Worm (Caenorhabditis elegans) whole organism, young adult: ENCODE measurements around the gene ech-6.

Source experiments
- C17E4.6 ChIP-seq: fragments of 200-800 bp; sonication (Bioruptor generic); IDR thresholded peaks from 2 replicates; pipeline ENCODE4 v1.3.6; 2022; ENCODE audit warnings: missing genetic modification reagents, missing genetic modification characterization, missing compliant biosample characterization
- D2030.7 ChIP-seq: fragments of 200-800 bp; sonication (Bioruptor generic); IDR thresholded peaks from 2 replicates; pipeline ENCODE4 v1.3.6; 2022; ENCODE audit warnings: missing genetic modification reagents, missing genetic modification characterization, missing compliant biosample characterization
- F23B12.7 ChIP-seq: sonication (generic microtip); optimal IDR thresholded peaks from 2 replicates; lab custom pipeline; 2017; ENCODE audit warnings: missing genetic modification characterization, mild to moderate bottlenecking, missing compliant biosample characterization, antibody characterized with exemption, moderate library complexity; ENCODE audit not compliant: insufficient read depth
- F37B4.10 ChIP-seq: fragments of 200-800 bp; sonication (Bioruptor generic); IDR thresholded peaks from 2 replicates; pipeline ENCODE4 v1.3.6; 2022; ENCODE audit warnings: missing genetic modification characterization, missing compliant biosample characterization
- F55B11.4 ChIP-seq: sonication (generic microtip); optimal IDR thresholded peaks from 2 replicates; lab custom pipeline; 2016; ENCODE audit warnings: missing compliant biosample characterization, missing genetic modification characterization, borderline replicate concordance; ENCODE audit not compliant: insufficient read depth
- T26A5.8 ChIP-seq: sonication (generic microtip); optimal IDR thresholded peaks from 2 replicates; lab custom pipeline; 2016; ENCODE audit warnings: missing genetic modification characterization, missing compliant biosample characterization
- Y56A3A.18 ChIP-seq: fragments of 200-800 bp; sonication (Bioruptor generic); IDR thresholded peaks from 2 replicates; pipeline ENCODE4 v1.3.6; 2022; ENCODE audit warnings: missing genetic modification reagents, missing genetic modification characterization, missing compliant biosample characterization
- Y95B8A.8 ChIP-seq: fragments of 200-800 bp; sonication (Bioruptor generic); IDR thresholded peaks from 2 replicates; pipeline ENCODE4 v1.3.6; 2022; ENCODE audit warnings: missing genetic modification reagents, missing genetic modification characterization, missing compliant biosample characterization
- ZK185.1 ChIP-seq: sonication (generic microtip); optimal IDR thresholded peaks from 2 replicates; lab custom pipeline; 2016; ENCODE audit warnings: mild to moderate bottlenecking, missing genetic modification characterization, missing compliant biosample characterization; ENCODE audit not compliant: poor library complexity, severe bottlenecking
- ama-1 ChIP-seq, 3 experiments: fragments of 150-350 bp in 1 of 3; sonication (generic microtip) in 2 of 3; optimal IDR thresholded peaks; 2 replicates each; lab custom pipeline; 2014 to 2018; ENCODE audit warnings: missing biosample characterization in 2 of 3, missing genetic modification characterization in 2 of 3, missing genetic modification reagents in 2 of 3
- bed-2 ChIP-seq: fragments of 200-800 bp; sonication (Bioruptor generic); IDR thresholded peaks from 2 replicates; pipeline ENCODE4 v1.3.6; 2022; ENCODE audit warnings: missing genetic modification reagents, missing genetic modification characterization, missing compliant biosample characterization
- cebp-1 ChIP-seq, 2 experiments: fragments of 200-800 bp in 1 of 2; sonication (Bioruptor generic) in 1 of 2; sonication (generic microtip) in 1 of 2; IDR thresholded peaks in 1 of 2; optimal IDR thresholded peaks in 1 of 2; 2 replicates each; pipeline versions ENCODE4 v1.3.6 to Lab custom; 2017 to 2022; ENCODE audit warnings: missing compliant biosample characterization in 2 of 2, missing genetic modification characterization in 2 of 2, mild to moderate bottlenecking in 1 of 2, missing genetic modification reagents in 1 of 2, moderate library complexity in 1 of 2
- ceh-58 ChIP-seq: fragments of 200-800 bp; sonication (Bioruptor generic); IDR thresholded peaks from 2 replicates; pipeline ENCODE4 v1.3.6; 2022; ENCODE audit warnings: missing genetic modification characterization, missing compliant biosample characterization
- ceh-79 ChIP-seq: sonication (generic microtip); optimal IDR thresholded peaks from 2 replicates; lab custom pipeline; 2017; ENCODE audit warnings: mild to moderate bottlenecking, missing genetic modification characterization, missing compliant biosample characterization
- chd-7 ChIP-seq: sonication (generic microtip); optimal IDR thresholded peaks from 2 replicates; lab custom pipeline; 2016; ENCODE audit warnings: mild to moderate bottlenecking, missing genetic modification characterization, moderate library complexity, missing compliant biosample characterization
- dpff-1 ChIP-seq: sonication (generic microtip); optimal IDR thresholded peaks from 2 replicates; lab custom pipeline; 2017; ENCODE audit warnings: mild to moderate bottlenecking, missing genetic modification characterization, missing compliant biosample characterization
- dpl-1 ChIP-seq: fragments of 150-350 bp; optimal IDR thresholded peaks from 2 replicates; lab custom pipeline; 2014; ENCODE audit warnings: missing biosample characterization, missing genetic modification reagents, missing genetic modification characterization
- egl-44 ChIP-seq: fragments of 200-800 bp; sonication (Bioruptor generic); IDR thresholded peaks from 2 replicates; pipeline ENCODE4 v1.3.6; 2022; ENCODE audit warnings: missing genetic modification reagents, missing genetic modification characterization, missing compliant biosample characterization
- hrde-1 ChIP-seq: sonication (generic microtip); optimal IDR thresholded peaks from 2 replicates; lab custom pipeline; 2016; ENCODE audit warnings: missing genetic modification characterization, mild to moderate bottlenecking, missing compliant biosample characterization, moderate library complexity, missing genotype, missing genetic modification reagents, borderline replicate concordance
- hsf-1 ChIP-seq: fragments of 200-800 bp; sonication (Bioruptor generic); IDR thresholded peaks from 2 replicates; pipeline ENCODE4 v1.3.6; 2022; ENCODE audit warnings: missing genetic modification reagents, missing genetic modification characterization, missing compliant biosample characterization
- let-607 ChIP-seq, 2 experiments: fragments of 200-800 bp in 1 of 2; sonication (Bioruptor generic) in 1 of 2; sonication (generic microtip) in 1 of 2; optimal IDR thresholded peaks; 2 replicates each; lab custom pipeline; 2016 to 2018; ENCODE audit warnings: mild to moderate bottlenecking in 2 of 2, missing compliant biosample characterization in 2 of 2, missing genetic modification characterization in 2 of 2, moderate library complexity in 2 of 2, missing genotype in 1 of 2
- lin-54 ChIP-seq: fragments of 200-800 bp; sonication (Bioruptor generic); optimal IDR thresholded peaks from 2 replicates; lab custom pipeline; 2018; ENCODE audit warnings: mild to moderate bottlenecking, missing genetic modification characterization, missing compliant biosample characterization
- lir-1 ChIP-seq: fragments of 200-800 bp; sonication (Bioruptor generic); conservative IDR thresholded peaks from 2 replicates; pipeline ENCODE4 v1.3.6; 2022; ENCODE audit warnings: missing genetic modification reagents, missing genetic modification characterization, missing compliant biosample characterization
- madf-10 ChIP-seq: sonication (generic microtip); optimal IDR thresholded peaks from 2 replicates; lab custom pipeline; 2016; ENCODE audit warnings: mild to moderate bottlenecking, missing genetic modification characterization, missing compliant biosample characterization
- madf-3 ChIP-seq: fragments of 200-800 bp; sonication (Bioruptor generic); IDR thresholded peaks from 2 replicates; pipeline ENCODE4 v1.3.6; 2022; ENCODE audit warnings: missing genetic modification reagents, missing genetic modification characterization, missing compliant biosample characterization
- mcd-1 ChIP-seq: fragments of 200-800 bp; sonication (Bioruptor generic); IDR thresholded peaks from 2 replicates; pipeline ENCODE4 v1.3.6; 2022; ENCODE audit warnings: missing genetic modification reagents, missing genetic modification characterization, missing compliant biosample characterization
- nfya-2 ChIP-seq: fragments of 200-800 bp; sonication (Bioruptor generic); IDR thresholded peaks from 2 replicates; pipeline ENCODE4 v1.3.6; 2022; ENCODE audit warnings: missing genetic modification reagents, missing genetic modification characterization, missing compliant biosample characterization
- nhr-120 ChIP-seq: fragments of 200-800 bp; sonication (Bioruptor generic); IDR thresholded peaks from 2 replicates; pipeline ENCODE4 v1.3.6; 2022; ENCODE audit warnings: missing genetic modification characterization, missing compliant biosample characterization
- nhr-90 ChIP-seq: sonication (generic microtip); optimal IDR thresholded peaks from 2 replicates; lab custom pipeline; 2016; ENCODE audit warnings: missing genotype, mild to moderate bottlenecking, missing genetic modification characterization, missing compliant biosample characterization
- pbrm-1 ChIP-seq: fragments of 200-800 bp; sonication (Bioruptor generic); IDR thresholded peaks from 2 replicates; pipeline ENCODE4 v1.3.6; 2022; ENCODE audit warnings: missing genetic modification reagents, missing genetic modification characterization, missing compliant biosample characterization
- rec-8 ChIP-seq, 2 experiments: sonication (generic microtip); optimal IDR thresholded peaks; 2 replicates each; lab custom pipeline; 2016; ENCODE audit warnings: mild to moderate bottlenecking in 2 of 2, missing genetic modification characterization in 2 of 2, missing genetic modification reagents in 2 of 2, missing genotype in 2 of 2, missing biosample characterization in 1 of 2, missing compliant biosample characterization in 1 of 2, moderate library complexity in 1 of 2
- snpc-4 ChIP-seq, 5 experiments: fragments of 150-350 bp in 1 of 5; sonication (generic microtip) in 4 of 5; optimal IDR thresholded peaks; 2 replicates each; lab custom pipeline; 2014 to 2018; ENCODE audit warnings: missing genetic modification characterization in 5 of 5, missing biosample characterization in 3 of 5, antibody characterized with exemption in 2 of 5, mild to moderate bottlenecking in 2 of 5, missing compliant biosample characterization in 2 of 5, missing genotype in 2 of 5, moderate library complexity in 2 of 5, missing genetic modification reagents in 1 of 5
- somi-1 ChIP-seq: fragments of 200-800 bp; sonication (Bioruptor generic); optimal IDR thresholded peaks from 2 replicates; lab custom pipeline; 2018; ENCODE audit warnings: mild to moderate bottlenecking, missing genetic modification characterization, missing compliant biosample characterization
- tbp1 ChIP-seq: fragments of 200-800 bp; sonication (Bioruptor generic); optimal IDR thresholded peaks from 2 replicates; lab custom pipeline; 2018; ENCODE audit warnings: mild to moderate bottlenecking, missing genetic modification characterization, missing compliant biosample characterization
- tbx-9 ChIP-seq: sonication (generic microtip); optimal IDR thresholded peaks from 2 replicates; lab custom pipeline; 2016; ENCODE audit warnings: borderline replicate concordance, missing genetic modification characterization, inconsistent platforms, missing compliant biosample characterization
- unc-62 ChIP-seq: fragments of 150-350 bp; optimal IDR thresholded peaks from 2 replicates; lab custom pipeline; 2014; ENCODE audit warnings: missing biosample characterization, missing genetic modification reagents, missing genetic modification characterization
- zfh-2 ChIP-seq: fragments of 200-800 bp; sonication (Bioruptor generic); conservative IDR thresholded peaks from 2 replicates; pipeline ENCODE4 v1.3.6; 2022; ENCODE audit warnings: missing genetic modification reagents, missing genetic modification characterization, missing compliant biosample characterization
- zim-3 ChIP-seq: sonication (generic microtip); optimal IDR thresholded peaks from 2 replicates; lab custom pipeline; 2017; ENCODE audit warnings: mild to moderate bottlenecking, missing genetic modification characterization, moderate library complexity, missing compliant biosample characterization
- ztf-3 ChIP-seq: fragments of 200-800 bp; sonication (Bioruptor generic); optimal IDR thresholded peaks from 2 replicates; lab custom pipeline; 2018; ENCODE audit warnings: mild to moderate bottlenecking, missing genetic modification characterization, missing compliant biosample characterization
- ztf-6 ChIP-seq: fragments of 200-800 bp; sonication (Bioruptor generic); IDR thresholded peaks from 2 replicates; pipeline ENCODE4 v1.3.6; 2022; ENCODE audit warnings: missing genetic modification reagents, missing genetic modification characterization, missing compliant biosample characterization

The ech-6 gene

ce11 chrIII:9783133-9783590 is 30.5 kb upstream of the ech-6 start (continued):
- TF ChIP-seq zim-3 (tag; lab: Kevin White, UChicago) (no peak), tbp1 (GFP tag; lab: Kevin White, UChicago) (peak; percentile 4), unc-62 (no peak), tbx-9 (tag; lab: Kevin White, UChicago) (no peak), ceh-58 (GFP tag; lab: Robert Waterston, UW) (0 out of 2 replicates have a peak, but pooled peaks have one; percentile 60), lir-1 (GFP tag; lab: Robert Waterston, UW) (no peak), F37B4.10 (no peak), nhr-120 (GFP tag; lab: Robert Waterston, UW) (no peak), hrde-1 (tag; lab: Kevin White, UChicago) (peak; percentile 6)

ce11 chrIII:9782483-9783081 is 29.9 kb upstream of the ech-6 start, which contains the start of gene R10E11.6:
Gene R10E11.6, plus strand, starts transcription at chrIII:9783006.
- TF ChIP-seq dpl-1 (no peak), rec-8 (tag; optimal IDR thresholded peaks at IDR 0.05; lab: Kevin White, UChicago) (peak in 1 of 2 experiments; percentile 19)

- TF ChIP-seq hrde-1 (tag; lab: Kevin White, UChicago): peak; percentile 79
- peak; percentile 75 for TF ChIP-seq pbrm-1 (GFP tag; lab: Robert Waterston, UW)
- 0 out of 2 replicates have a peak, but pooled peaks have one; percentile 64 for TF ChIP-seq madf-3 (GFP tag; lab: Robert Waterston, UW)
- TF ChIP-seq nhr-90 (tag; lab: Kevin White, UChicago): peak; percentile 43
- TF ChIP-seq ZK185.1 (tag; lab: Kevin White, UChicago): peak; percentile 37
- TF ChIP-seq egl-44: peak; percentile 53; the same call in 1 of the 2 replicates
- peak; percentile 62 for TF ChIP-seq mcd-1 (GFP tag; lab: Robert Waterston, UW)
- TF ChIP-seq ztf-3 (GFP tag; lab: Kevin White, UChicago): no peak
- TF ChIP-seq lin-54 (GFP tag; lab: Kevin White, UChicago): peak; percentile 3
- TF ChIP-seq chd-7 (tag; lab: Kevin White, UChicago): peak; percentile 58
- peak; percentile 30 for TF ChIP-seq T26A5.8
- no peak for TF ChIP-seq snpc-4 (GFP tag; optimal IDR thresholded peaks at IDR 0.05; lab: Kevin White, UChicago)
- TF ChIP-seq snpc-4 (tag; optimal IDR thresholded peaks at IDR 0.05; lab: Kevin White, UChicago): peak in 1 of 4 experiments; percentile 29
- peak; percentile 76 for TF ChIP-seq hsf-1 (GFP tag; lab: Robert Waterston, UW)
- peak; percentile 30; the same call in 1 of the 2 replicates for TF ChIP-seq zfh-2 (GFP tag; lab: Robert Waterston, UW)
- peak; percentile 53 for TF ChIP-seq ceh-79
- TF ChIP-seq cebp-1 (GFP tag; IDR thresholded peaks at IDR 0.05; lab: Robert Waterston, UW): no peak
- peak; percentile 42 for TF ChIP-seq cebp-1 (tag; optimal IDR thresholded peaks at IDR 0.05; lab: Kevin White, UChicago)
- TF ChIP-seq D2030.7 (GFP tag; lab: Robert Waterston, UW): peak; percentile 10; the same call in 1 of the 2 replicates
- TF ChIP-seq nfya-2 (GFP tag; lab: Robert Waterston, UW): peak; percentile 25; the same call in 1 of the 2 replicates
- TF ChIP-seq ama-1 (optimal IDR thresholded peaks at IDR 0.05; lab: Kevin White, UChicago): no peak
- peak in 1 of 2 experiments; percentile 10 for TF ChIP-seq ama-1 (GFP tag; optimal IDR thresholded peaks at IDR 0.05; lab: Kevin White, UChicago)
- peak; percentile 11 for TF ChIP-seq dpff-1
- TF ChIP-seq ztf-6: no peak
- TF ChIP-seq C17E4.6 (GFP tag; lab: Robert Waterston, UW): peak; percentile 22; the same call in 1 of the 2 replicates
- TF ChIP-seq let-607 (tag; optimal IDR thresholded peaks at IDR 0.05; lab: Kevin White, UChicago): peak in 1 of 2 experiments; percentile 30
- no peak for TF ChIP-seq bed-2 (GFP tag; lab: Robert Waterston, UW)
- TF ChIP-seq madf-10: peak; percentile 23
- TF ChIP-seq F55B11.4: no peak
- TF ChIP-seq somi-1 (GFP tag; lab: Kevin White, UChicago): no peak
- peak; percentile 31 for TF ChIP-seq tbp1 (GFP tag; lab: Kevin White, UChicago)
- no peak for TF ChIP-seq F23B12.7 (tag; lab: Kevin White, UChicago)
- TF ChIP-seq Y95B8A.8 (GFP tag; lab: Robert Waterston, UW): peak; percentile 54; the same call in 1 of the 2 replicates
- 0 out of 2 replicates have a peak, but pooled peaks have one; percentile 9 for TF ChIP-seq Y56A3A.18 (GFP tag; lab: Robert Waterston, UW)
These were observed 29.3 kb upstream of the ech-6 start, which contains the start of gene vha-2 for ce11 chrIII:9782011-9782436. Gene vha-2, plus strand, starts transcription at chrIII:9782164.
